Worm (Caenorhabditis elegans) whole organism, L2 larva: ENCODE measurements around the gene hcp-3.

Experiments used
- mdl-1 ChIP-seq, 2 experiments: fragments of 150-350 bp in 1 of 2; sonication (generic microtip) in 1 of 2; optimal IDR thresholded peaks; 2 replicates each; lab custom pipeline; 2017; ENCODE audit warnings: missing biosample characterization in 2 of 2, missing genetic modification characterization in 2 of 2
- zag-1 ChIP-seq: fragments of 150-350 bp; optimal IDR thresholded peaks from 2 replicates; lab custom pipeline; 2014; ENCODE audit warnings: missing biosample characterization, missing genetic modification characterization

ce11 chrIII:9595563-9595962, 20.7 kb downstream of the hcp-3 start, which contains the start of gene rom-2:
- TF ChIP-seq zag-1 (no peak), mdl-1 (tag; optimal IDR thresholded peaks at IDR 0.05; lab: Kevin White, UChicago) (no peak)
